Worm (Caenorhabditis elegans) whole organism, L2 larva: ENCODE measurements around the gene ZK632.10.

ENCODE experiments used
- C34F6.9 ChIP-seq: fragments of 150-350 bp; optimal IDR thresholded peaks from 2 replicates; lab custom pipeline; 2014; ENCODE audit warnings: missing biosample characterization, missing genetic modification characterization
- F13H6.1 ChIP-seq: sonication (generic microtip); optimal IDR thresholded peaks from 2 replicates; lab custom pipeline; 2016; ENCODE audit warnings: missing genetic modification characterization, missing compliant biosample characterization
- alr-1 ChIP-seq: fragments of 150-350 bp; optimal IDR thresholded peaks from 2 replicates; lab custom pipeline; 2014; ENCODE audit warnings: missing biosample characterization, missing genetic modification characterization
- ama-1 ChIP-seq: fragments of 150-350 bp; optimal IDR thresholded peaks from 2 replicates; lab custom pipeline; 2018; ENCODE audit warnings: inconsistent platforms
- blmp-1 ChIP-seq: sonication (generic microtip); optimal IDR thresholded peaks from 2 replicates; lab custom pipeline; 2017; ENCODE audit warnings: missing genetic modification characterization, mild to moderate bottlenecking, missing compliant biosample characterization, antibody characterized with exemption, moderate library complexity; ENCODE audit not compliant: insufficient read depth
- ceh-82 ChIP-seq: fragments of 150-350 bp; optimal IDR thresholded peaks from 2 replicates; lab custom pipeline; 2014; ENCODE audit warnings: missing biosample characterization, missing genetic modification characterization
- crh-2 ChIP-seq: sonication (generic microtip); optimal IDR thresholded peaks from 2 replicates; lab custom pipeline; 2017; ENCODE audit warnings: missing biosample characterization, missing genetic modification characterization
- elt-3 ChIP-seq: sonication (generic microtip); optimal IDR thresholded peaks from 2 replicates; lab custom pipeline; 2017; ENCODE audit warnings: missing biosample characterization, missing genetic modification characterization
- fos-1 ChIP-seq: fragments of 150-350 bp; optimal IDR thresholded peaks from 2 replicates; lab custom pipeline; 2014; ENCODE audit warnings: missing biosample characterization, missing genetic modification characterization
- lin-13 ChIP-seq: fragments of 150-350 bp; optimal IDR thresholded peaks from 2 replicates; lab custom pipeline; 2014; ENCODE audit warnings: missing biosample characterization, missing genetic modification reagents, missing genetic modification characterization
- lin-39 ChIP-seq: fragments of 150-350 bp; optimal IDR thresholded peaks from 2 replicates; lab custom pipeline; 2014; ENCODE audit warnings: missing biosample characterization, missing genetic modification reagents, missing genetic modification characterization
- lsy-2 ChIP-seq, 2 experiments: fragments of 150-350 bp in 1 of 2; sonication (generic microtip) in 1 of 2; optimal IDR thresholded peaks; 2 replicates each; lab custom pipeline; 2014 to 2017; ENCODE audit warnings: missing biosample characterization in 2 of 2, missing genetic modification characterization in 2 of 2
- mdl-1 ChIP-seq, 2 experiments: fragments of 150-350 bp in 1 of 2; sonication (generic microtip) in 1 of 2; optimal IDR thresholded peaks; 2 replicates each; lab custom pipeline; 2017; ENCODE audit warnings: missing biosample characterization in 2 of 2, missing genetic modification characterization in 2 of 2
- nhr-12 ChIP-seq: fragments of 150-350 bp; optimal IDR thresholded peaks from 2 replicates; lab custom pipeline; 2014; ENCODE audit warnings: missing biosample characterization, missing genetic modification characterization
- nhr-129 ChIP-seq: fragments of 150-350 bp; optimal IDR thresholded peaks from 2 replicates; lab custom pipeline; 2014; ENCODE audit warnings: missing biosample characterization, missing genetic modification characterization
- nhr-21 ChIP-seq: fragments of 150-350 bp; optimal IDR thresholded peaks from 2 replicates; lab custom pipeline; 2014; ENCODE audit warnings: missing biosample characterization, missing genetic modification characterization
- nhr-237 ChIP-seq: fragments of 150-350 bp; optimal IDR thresholded peaks from 2 replicates; lab custom pipeline; 2014; ENCODE audit warnings: missing biosample characterization, missing genetic modification characterization
- nhr-25 ChIP-seq: fragments of 150-350 bp; sonication (generic microtip); optimal IDR thresholded peaks from 3 replicates; lab custom pipeline; 2014; ENCODE audit warnings: missing biosample characterization, missing genetic modification characterization
- nhr-77 ChIP-seq: fragments of 150-350 bp; optimal IDR thresholded peaks from 2 replicates; lab custom pipeline; 2014; ENCODE audit warnings: missing biosample characterization, missing genetic modification characterization
- sem-4 ChIP-seq: fragments of 150-350 bp; optimal IDR thresholded peaks from 2 replicates; lab custom pipeline; 2014; ENCODE audit warnings: missing biosample characterization, missing genetic modification reagents, missing genetic modification characterization
- skn-1 ChIP-seq: sonication (generic microtip); optimal IDR thresholded peaks from 2 replicates; lab custom pipeline; 2017; ENCODE audit warnings: missing biosample characterization, missing genetic modification characterization
- sma-3 ChIP-seq: sonication (generic microtip); optimal IDR thresholded peaks from 2 replicates; lab custom pipeline; 2016; ENCODE audit warnings: missing genetic modification reagents, missing genetic modification characterization, missing compliant biosample characterization
- sma-9 ChIP-seq, 2 experiments: fragments of 150-350 bp in 1 of 2; sonication (generic microtip) in 1 of 2; optimal IDR thresholded peaks; 2 replicates each; lab custom pipeline; 2014 to 2016; ENCODE audit warnings: missing genetic modification characterization in 2 of 2, mild to moderate bottlenecking in 1 of 2, missing biosample characterization in 1 of 2, missing compliant biosample characterization in 1 of 2, missing genetic modification reagents in 1 of 2, moderate library complexity in 1 of 2
- snpc-4 ChIP-seq: fragments of 150-350 bp; optimal IDR thresholded peaks from 2 replicates; lab custom pipeline; 2014; ENCODE audit warnings: missing biosample characterization, missing genetic modification characterization
- unc-39 ChIP-seq: fragments of 150-350 bp; optimal IDR thresholded peaks from 2 replicates; lab custom pipeline; 2014; ENCODE audit warnings: missing biosample characterization, missing genetic modification characterization
- zag-1 ChIP-seq: fragments of 150-350 bp; optimal IDR thresholded peaks from 2 replicates; lab custom pipeline; 2014; ENCODE audit warnings: missing biosample characterization, missing genetic modification characterization
- ztf-11 ChIP-seq: sonication (generic microtip); optimal IDR thresholded peaks from 2 replicates; lab custom pipeline; 2017; ENCODE audit warnings: missing biosample characterization, missing genetic modification characterization
- ztf-4 ChIP-seq: fragments of 150-350 bp; optimal IDR thresholded peaks from 2 replicates; lab custom pipeline; 2014; ENCODE audit warnings: missing biosample characterization, missing genetic modification characterization

ZK632.10 gene

ce11 chrIII:9860201-9860780 is 32.8 kb upstream of the ZK632.10 start, which contains the start of gene twk-48:
TSS of gene twk-48 (plus strand) at chrIII:9860730.
- no peak for TF ChIP-seq nhr-21 (tag; lab: Kevin White, UChicago)
- no peak for TF ChIP-seq sem-4 (tag; lab: Kevin White, UChicago)
- TF ChIP-seq C34F6.9 (tag; lab: Kevin White, UChicago), result peak; percentile 2
- no peak for TF ChIP-seq ztf-11 (tag; lab: Kevin White, UChicago)
- no peak for TF ChIP-seq lin-39 (tag; lab: Kevin White, UChicago)
- no peak for TF ChIP-seq zag-1 (tag; lab: Kevin White, UChicago)
- no peak for TF ChIP-seq skn-1 (tag; lab: Kevin White, UChicago)
- peak; percentile 7 for TF ChIP-seq sma-9 (GFP tag; optimal IDR thresholded peaks at IDR 0.05; lab: Kevin White, UChicago)
- no peak for TF ChIP-seq sma-9 (tag; optimal IDR thresholded peaks at IDR 0.05; lab: Kevin White, UChicago)

- no peak for TF ChIP-seq lin-13
- TF ChIP-seq nhr-77, result no peak
- TF ChIP-seq sma-3 (GFP tag; lab: Kevin White, UChicago), result no peak
- TF ChIP-seq lsy-2 (tag; optimal IDR thresholded peaks at IDR 0.05; lab: Kevin White, UChicago), result peak in 1 of 2 experiments; percentile 14
- no peak for TF ChIP-seq mdl-1 (tag; optimal IDR thresholded peaks at IDR 0.05; lab: Kevin White, UChicago)
- no peak for TF ChIP-seq unc-39 (tag; lab: Kevin White, UChicago)
- no peak for TF ChIP-seq ceh-82 (tag; lab: Kevin White, UChicago)
- TF ChIP-seq snpc-4 (tag; lab: Kevin White, UChicago), result peak; percentile 9
- no peak for TF ChIP-seq ztf-4
- peak; percentile 27 for TF ChIP-seq nhr-129
- no peak for TF ChIP-seq blmp-1
- no peak for TF ChIP-seq nhr-12 (tag; lab: Kevin White, UChicago)
- no peak for TF ChIP-seq F13H6.1 (tag; lab: Kevin White, UChicago)
These were observed 31.7 kb upstream of the ZK632.10 start, which contains the start of gene gpdh-2 for ce11 chrIII:9859133-9859775. TSS of gene gpdh-2 (minus strand) at chrIII:9859183.

- TF ChIP-seq elt-3, result no peak
- peak; percentile 34 for TF ChIP-seq nhr-25 (tag; lab: Kevin White, UChicago)
- peak; percentile 78 for TF ChIP-seq sma-9 (GFP tag; optimal IDR thresholded peaks at IDR 0.05; lab: Kevin White, UChicago)
- no peak for TF ChIP-seq sma-9 (tag; optimal IDR thresholded peaks at IDR 0.05; lab: Kevin White, UChicago)
- no peak for TF ChIP-seq nhr-77
- TF ChIP-seq sem-4 (tag; lab: Kevin White, UChicago), result no peak
- TF ChIP-seq fos-1 (tag; lab: Kevin White, UChicago), result peak; percentile 1
- TF ChIP-seq, all 48 proteins: peak for 3
These were observed 30.5 kb upstream of the ZK632.10 start for ce11 chrIII:9858061-9858460.

- TF ChIP-seq fos-1 (tag; lab: Kevin White, UChicago), result peak; percentile 56
- TF ChIP-seq crh-2 (tag; lab: Kevin White, UChicago), result peak; percentile 50
- TF ChIP-seq lin-39 (tag; lab: Kevin White, UChicago), result no peak
- peak in 1 of 2 experiments; percentile 6 for TF ChIP-seq lsy-2 (tag; optimal IDR thresholded peaks at IDR 0.05; lab: Kevin White, UChicago)
- TF ChIP-seq nhr-237 (tag; lab: Kevin White, UChicago), result no peak
- no peak for TF ChIP-seq skn-1 (tag; lab: Kevin White, UChicago)
These were observed 29.6 kb upstream of the ZK632.10 start for ce11 chrIII:9857110-9857509.

- TF ChIP-seq ztf-11 (tag; lab: Kevin White, UChicago) (no peak), nhr-25 (tag; lab: Kevin White, UChicago) (no peak), sma-3 (GFP tag; lab: Kevin White, UChicago) (no peak), zag-1 (tag; lab: Kevin White, UChicago) (no peak), alr-1 (tag; lab: Kevin White, UChicago) (no peak), lin-39 (tag; lab: Kevin White, UChicago) (no peak), ama-1 (no peak), blmp-1 (no peak), nhr-12 (tag; lab: Kevin White, UChicago) (no peak)
These were observed 27.4 kb upstream of the ZK632.10 start for ce11 chrIII:9854960-9855359.
